Worm (Caenorhabditis elegans) whole organism, young adult: ENCODE measurements around the gene inpp-5K.
A peak's percentile ranks its signal among the peaks of the same experiment; 100 is the strongest.

Experiments
- C17E4.6 ChIP-seq: fragments of 200-800 bp; sonication (Bioruptor generic); IDR thresholded peaks from 2 replicates; pipeline ENCODE4 v1.3.6; 2022; ENCODE audit warnings: missing genetic modification reagents, missing genetic modification characterization, missing compliant biosample characterization
- F23B12.7 ChIP-seq: sonication (generic microtip); optimal IDR thresholded peaks from 2 replicates; lab custom pipeline; 2017; ENCODE audit warnings: missing genetic modification characterization, mild to moderate bottlenecking, missing compliant biosample characterization, antibody characterized with exemption, moderate library complexity; ENCODE audit not compliant: insufficient read depth
- F33H1.4 ChIP-seq: fragments of 200-800 bp; sonication (Bioruptor generic); IDR thresholded peaks from 2 replicates; pipeline ENCODE4 v1.3.6; 2022; ENCODE audit warnings: missing genetic modification reagents, missing genetic modification characterization, missing compliant biosample characterization
- F37B4.10 ChIP-seq: fragments of 200-800 bp; sonication (Bioruptor generic); IDR thresholded peaks from 2 replicates; pipeline ENCODE4 v1.3.6; 2022; ENCODE audit warnings: missing genetic modification characterization, missing compliant biosample characterization
- F49E8.2 ChIP-seq: sonication (generic microtip); optimal IDR thresholded peaks from 3 replicates; lab custom pipeline; 2017; ENCODE audit warnings: missing genetic modification characterization, mild to moderate bottlenecking, missing compliant biosample characterization, antibody characterized with exemption, moderate library complexity; ENCODE audit not compliant: insufficient read depth
- K11D2.4 ChIP-seq: fragments of 200-800 bp; sonication (Bioruptor generic); IDR thresholded peaks from 2 replicates; pipeline ENCODE4 v1.3.6; 2022; ENCODE audit warnings: missing genetic modification reagents, missing genetic modification characterization, missing compliant biosample characterization
- K12H6.12 ChIP-seq: fragments of 200-800 bp; sonication (Bioruptor generic); optimal IDR thresholded peaks from 2 replicates; lab custom pipeline; 2018; ENCODE audit warnings: mild to moderate bottlenecking, missing genetic modification characterization, missing compliant biosample characterization
- Y56A3A.18 ChIP-seq: fragments of 200-800 bp; sonication (Bioruptor generic); IDR thresholded peaks from 2 replicates; pipeline ENCODE4 v1.3.6; 2022; ENCODE audit warnings: missing genetic modification reagents, missing genetic modification characterization, missing compliant biosample characterization
- Y95B8A.8 ChIP-seq: fragments of 200-800 bp; sonication (Bioruptor generic); IDR thresholded peaks from 2 replicates; pipeline ENCODE4 v1.3.6; 2022; ENCODE audit warnings: missing genetic modification reagents, missing genetic modification characterization, missing compliant biosample characterization
- aptf-2 ChIP-seq: fragments of 200-800 bp; sonication (Bioruptor generic); conservative IDR thresholded peaks from 2 replicates; pipeline ENCODE4 v1.3.6; 2022; ENCODE audit warnings: missing genetic modification reagents, missing genetic modification characterization, missing compliant biosample characterization
- athp-1 ChIP-seq: sonication (generic microtip); optimal IDR thresholded peaks from 2 replicates; lab custom pipeline; 2017; ENCODE audit warnings: mild to moderate bottlenecking, missing genetic modification characterization, missing compliant biosample characterization
- attf-5 ChIP-seq: fragments of 200-800 bp; sonication (Bioruptor generic); optimal IDR thresholded peaks from 2 replicates; lab custom pipeline; 2018; ENCODE audit warnings: mild to moderate bottlenecking, missing genetic modification characterization, missing compliant biosample characterization
- cebp-1 ChIP-seq, 2 experiments: fragments of 200-800 bp in 1 of 2; sonication (Bioruptor generic) in 1 of 2; sonication (generic microtip) in 1 of 2; IDR thresholded peaks in 1 of 2; optimal IDR thresholded peaks in 1 of 2; 2 replicates each; pipeline versions ENCODE4 v1.3.6 to Lab custom; 2017 to 2022; ENCODE audit warnings: missing compliant biosample characterization in 2 of 2, missing genetic modification characterization in 2 of 2, mild to moderate bottlenecking in 1 of 2, missing genetic modification reagents in 1 of 2, moderate library complexity in 1 of 2
- ceh-27 ChIP-seq: fragments of 200-800 bp; sonication (Bioruptor generic); optimal IDR thresholded peaks from 2 replicates; lab custom pipeline; 2018; ENCODE audit warnings: mild to moderate bottlenecking, missing genetic modification characterization, moderate library complexity, missing compliant biosample characterization
- ceh-58 ChIP-seq: fragments of 200-800 bp; sonication (Bioruptor generic); IDR thresholded peaks from 2 replicates; pipeline ENCODE4 v1.3.6; 2022; ENCODE audit warnings: missing genetic modification characterization, missing compliant biosample characterization
- him-1 ChIP-seq: sonication (generic microtip); optimal IDR thresholded peaks from 2 replicates; lab custom pipeline; 2016; ENCODE audit warnings: missing genotype, missing genetic modification reagents, missing genetic modification characterization, missing compliant biosample characterization
- hmg-1.2 ChIP-seq: fragments of 200-800 bp; sonication (Bioruptor generic); IDR thresholded peaks from 2 replicates; pipeline ENCODE4 v1.3.6; 2022; ENCODE audit warnings: missing genetic modification reagents, missing genetic modification characterization, missing compliant biosample characterization
- hrde-1 ChIP-seq: sonication (generic microtip); optimal IDR thresholded peaks from 2 replicates; lab custom pipeline; 2016; ENCODE audit warnings: missing genetic modification characterization, mild to moderate bottlenecking, missing compliant biosample characterization, moderate library complexity, missing genotype, missing genetic modification reagents, borderline replicate concordance
- lin-26 ChIP-seq: fragments of 200-800 bp; sonication (Bioruptor generic); IDR thresholded peaks from 2 replicates; pipeline ENCODE4 v1.3.6; 2022; ENCODE audit warnings: missing genetic modification reagents, missing genetic modification characterization, missing compliant biosample characterization
- lin-35 ChIP-seq, 3 experiments: fragments of 150-350 bp in 2 of 3; sonication (generic microtip) in 1 of 3; optimal IDR thresholded peaks; 2 replicates each; lab custom pipeline; 2014 to 2018; ENCODE audit warnings: missing biosample characterization in 3 of 3, missing genetic modification characterization in 3 of 3, missing genetic modification reagents in 3 of 3
- lin-40 ChIP-seq: sonication (generic microtip); optimal IDR thresholded peaks from 2 replicates; lab custom pipeline; 2016; ENCODE audit warnings: missing genetic modification characterization, mild to moderate bottlenecking, missing compliant biosample characterization, missing genotype, missing genetic modification reagents
- lin-54 ChIP-seq: fragments of 200-800 bp; sonication (Bioruptor generic); optimal IDR thresholded peaks from 2 replicates; lab custom pipeline; 2018; ENCODE audit warnings: mild to moderate bottlenecking, missing genetic modification characterization, missing compliant biosample characterization
- madf-10 ChIP-seq: sonication (generic microtip); optimal IDR thresholded peaks from 2 replicates; lab custom pipeline; 2016; ENCODE audit warnings: mild to moderate bottlenecking, missing genetic modification characterization, missing compliant biosample characterization
- nfya-1 ChIP-seq: sonication (generic microtip); optimal IDR thresholded peaks from 2 replicates; lab custom pipeline; 2017; ENCODE audit warnings: antibody characterized with exemption, missing compliant biosample characterization, missing genetic modification characterization, borderline replicate concordance; ENCODE audit not compliant: insufficient read depth
- nhr-120 ChIP-seq: fragments of 200-800 bp; sonication (Bioruptor generic); IDR thresholded peaks from 2 replicates; pipeline ENCODE4 v1.3.6; 2022; ENCODE audit warnings: missing genetic modification characterization, missing compliant biosample characterization
- nhr-80 ChIP-seq: sonication (generic microtip); optimal IDR thresholded peaks from 2 replicates; lab custom pipeline; 2016; ENCODE audit warnings: missing genetic modification characterization, missing compliant biosample characterization
- nhr-90 ChIP-seq: sonication (generic microtip); optimal IDR thresholded peaks from 2 replicates; lab custom pipeline; 2016; ENCODE audit warnings: missing genotype, mild to moderate bottlenecking, missing genetic modification characterization, missing compliant biosample characterization
- pha-4 ChIP-seq: fragments of 150-350 bp; sonication (generic microtip); optimal IDR thresholded peaks from 2 replicates; lab custom pipeline; 2014; ENCODE audit warnings: missing biosample characterization, missing genetic modification reagents, missing genetic modification characterization
- snpc-4 ChIP-seq, 5 experiments: fragments of 150-350 bp in 1 of 5; sonication (generic microtip) in 4 of 5; optimal IDR thresholded peaks; 2 replicates each; lab custom pipeline; 2014 to 2018; ENCODE audit warnings: missing genetic modification characterization in 5 of 5, missing biosample characterization in 3 of 5, antibody characterized with exemption in 2 of 5, mild to moderate bottlenecking in 2 of 5, missing compliant biosample characterization in 2 of 5, missing genotype in 2 of 5, moderate library complexity in 2 of 5, missing genetic modification reagents in 1 of 5
- tlf-1 ChIP-seq: fragments of 200-800 bp; sonication (Bioruptor generic); optimal IDR thresholded peaks from 2 replicates; lab custom pipeline; 2018; ENCODE audit warnings: mild to moderate bottlenecking, missing genetic modification characterization, missing compliant biosample characterization
- xnd-1 ChIP-seq: sonication (generic microtip); optimal IDR thresholded peaks from 2 replicates; lab custom pipeline; 2016; ENCODE audit warnings: missing genotype, missing genetic modification reagents, missing genetic modification characterization, missing compliant biosample characterization
- zfh-2 ChIP-seq: fragments of 200-800 bp; sonication (Bioruptor generic); conservative IDR thresholded peaks from 2 replicates; pipeline ENCODE4 v1.3.6; 2022; ENCODE audit warnings: missing genetic modification reagents, missing genetic modification characterization, missing compliant biosample characterization
- ztf-26 ChIP-seq: sonication (generic microtip); optimal IDR thresholded peaks from 2 replicates; lab custom pipeline; 2017; ENCODE audit warnings: missing genetic modification characterization, missing compliant biosample characterization

Gene inpp-5K

DNA sequence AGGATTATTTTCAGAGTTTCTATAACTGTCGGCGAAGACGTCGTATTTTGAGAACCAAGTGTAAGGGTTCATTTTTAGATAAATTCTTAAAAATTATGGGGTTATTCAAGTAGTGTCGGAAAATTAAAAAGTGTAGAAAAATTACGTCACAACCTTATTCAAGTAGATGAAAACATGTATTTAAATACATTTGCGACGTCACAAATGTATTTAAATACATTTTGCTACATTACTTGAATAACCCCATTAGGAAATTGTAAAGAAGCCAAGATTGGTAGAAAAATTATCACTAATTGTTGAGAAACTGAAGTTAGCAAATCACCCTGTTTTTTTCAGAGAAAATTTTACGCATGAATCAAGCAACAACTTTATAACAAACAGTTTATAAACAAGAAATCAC is 31.9 kb downstream of the inpp-5K start (continued):
- TF ChIP-seq athp-1 (tag; lab: Kevin White, UChicago), result peak; percentile 56
- TF ChIP-seq hrde-1, result peak; percentile 83
- no peak for TF ChIP-seq madf-10 (tag; lab: Kevin White, UChicago)
- TF ChIP-seq C17E4.6 (GFP tag; lab: Robert Waterston, UW), result peak; percentile 31; the same call in 1 of the 2 replicates
- TF ChIP-seq ceh-58 (GFP tag; lab: Robert Waterston, UW), result 0 out of 2 replicates have a peak, but pooled peaks have one; percentile 67
- TF ChIP-seq F49E8.2 (tag; lab: Kevin White, UChicago), result peak; percentile 67
- TF ChIP-seq Y56A3A.18 (GFP tag; lab: Robert Waterston, UW), result 0 out of 2 replicates have a peak, but pooled peaks have one; percentile 54
- TF ChIP-seq F33H1.4 (GFP tag; lab: Robert Waterston, UW), result peak; percentile 57
- no peak for TF ChIP-seq xnd-1
- peak; percentile 58; the same call in 1 of the 2 replicates for TF ChIP-seq lin-26 (GFP tag; lab: Robert Waterston, UW)

DNA sequence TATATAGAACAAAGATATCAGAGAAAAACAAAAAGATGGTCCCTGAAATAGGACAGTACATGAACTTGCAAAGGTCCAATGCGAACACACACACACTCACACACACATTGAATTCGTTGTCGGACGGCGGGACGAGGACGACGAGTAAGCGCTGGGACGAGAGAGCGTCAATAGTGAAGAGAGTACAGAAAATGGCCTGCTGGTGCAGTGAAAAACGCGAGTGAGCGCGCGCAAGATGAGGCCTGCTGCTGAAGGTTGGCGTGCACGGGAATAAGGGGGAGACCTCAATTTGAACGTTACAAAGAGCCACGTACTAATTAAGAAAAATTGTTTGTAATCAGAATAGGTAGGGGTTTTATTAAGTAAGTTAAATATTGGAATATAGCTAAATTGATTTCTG is 34.2 kb downstream of the inpp-5K start:
- TF ChIP-seq him-1, result peak; percentile 37
- no peak for TF ChIP-seq ztf-26 (tag; lab: Kevin White, UChicago)
- no peak for TF ChIP-seq aptf-2 (GFP tag; lab: Robert Waterston, UW)
- peak; percentile 77 for TF ChIP-seq zfh-2 (GFP tag; lab: Robert Waterston, UW)
- TF ChIP-seq hmg-1.2 (GFP tag; lab: Robert Waterston, UW), result peak; percentile 68; the same call in 1 of the 2 replicates
- peak; percentile 25 for TF ChIP-seq attf-5 (GFP tag; lab: Kevin White, UChicago)
- TF ChIP-seq lin-40, result no peak
- no peak for TF ChIP-seq lin-54
- no peak for TF ChIP-seq Y95B8A.8 (GFP tag; lab: Robert Waterston, UW)
- TF ChIP-seq cebp-1 (GFP tag; IDR thresholded peaks at IDR 0.05; lab: Robert Waterston, UW), result no peak
- peak; percentile 18 for TF ChIP-seq cebp-1 (tag; optimal IDR thresholded peaks at IDR 0.05; lab: Kevin White, UChicago)
- TF ChIP-seq K11D2.4 (GFP tag; lab: Robert Waterston, UW), result 0 out of 2 replicates have a peak, but pooled peaks have one; percentile 24
- no peak for TF ChIP-seq nhr-120 (GFP tag; lab: Robert Waterston, UW)
- TF ChIP-seq nfya-1 (tag; lab: Kevin White, UChicago), result no peak
- TF ChIP-seq F23B12.7, result no peak
- TF ChIP-seq nhr-80 (tag; lab: Kevin White, UChicago), result peak; percentile 49
- TF ChIP-seq, all 124 proteins: peak for 7

DNA sequence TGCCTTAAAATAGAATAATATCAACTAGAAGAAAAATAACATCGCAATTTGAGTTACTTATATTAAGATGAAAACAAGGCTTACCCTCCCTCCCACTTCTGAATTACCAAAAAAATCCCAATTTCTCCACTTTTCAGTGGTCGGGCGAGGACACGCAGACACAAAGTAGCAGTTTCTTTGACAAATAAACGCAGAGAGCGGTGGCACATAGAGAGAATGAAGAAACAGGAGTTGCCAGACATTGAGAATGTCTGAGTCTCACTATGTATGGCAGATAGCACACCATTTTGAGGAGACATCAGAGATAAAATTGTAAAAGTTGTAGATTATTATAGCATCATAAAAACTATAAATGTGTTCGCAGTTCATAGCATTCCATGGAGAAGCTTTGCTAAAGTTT is 35.9 kb downstream of the inpp-5K start:
- TF ChIP-seq pha-4, result no peak
- TF ChIP-seq lin-35 (GFP tag; optimal IDR thresholded peaks at IDR 0.05; lab: Kevin White, UChicago), result peak in 1 of 3 experiments; percentile 20
- no peak for TF ChIP-seq nhr-90
- TF ChIP-seq hmg-1.2 (GFP tag; lab: Robert Waterston, UW), result peak; percentile 91
- TF ChIP-seq attf-5 (GFP tag; lab: Kevin White, UChicago), result peak; percentile 30
- TF ChIP-seq F37B4.10 (GFP tag; lab: Robert Waterston, UW), result no peak
- TF ChIP-seq ceh-27 (GFP tag; lab: Kevin White, UChicago), result peak; percentile 15
- TF ChIP-seq nhr-80 (tag; lab: Kevin White, UChicago), result peak; percentile 40
- TF ChIP-seq cebp-1 (GFP tag; IDR thresholded peaks at IDR 0.05; lab: Robert Waterston, UW), result no peak
- TF ChIP-seq cebp-1 (tag; optimal IDR thresholded peaks at IDR 0.05; lab: Kevin White, UChicago), result peak; percentile 45
- TF ChIP-seq snpc-4 (GFP tag; optimal IDR thresholded peaks at IDR 0.05; lab: Kevin White, UChicago), result no peak
- TF ChIP-seq snpc-4 (tag; optimal IDR thresholded peaks at IDR 0.05; lab: Kevin White, UChicago), result peak in 1 of 4 experiments; percentile 5
- TF ChIP-seq K12H6.12 (tag; lab: Kevin White, UChicago), result peak; percentile 24
- peak; percentile 58 for TF ChIP-seq lin-40
- no peak for TF ChIP-seq tlf-1 (GFP tag; lab: Kevin White, UChicago)
- TF ChIP-seq, all 124 proteins: peak for 9
